Fruit fly (Drosophila melanogaster): ENCODE results near the gene Fit1.

The Fit1 gene

dm6 chr3L:4108844-4109494, 5.6 kb downstream of the Fit1 start (continued):
- TF ChIP-seq CG30403 (GFP tag; optimal IDR thresholded peaks at IDR 0.05): peak; percentile 79
- no peak for TF ChIP-seq Dll (GFP tag; IDR thresholded peaks at IDR 0.05; ENCODE audit: partially characterized antibody)
- TF ChIP-seq CG7839 (tag; optimal IDR thresholded peaks at IDR 0.05): peak; percentile 85
- peak; percentile 40 for TF ChIP-seq scrt (GFP tag; optimal IDR thresholded peaks at IDR 0.05)
- peak; percentile 87 for TF ChIP-seq CoRest (tag; optimal IDR thresholded peaks at IDR 0.05)
- peak; percentile 85 for TF ChIP-seq CG11504 (tag; optimal IDR thresholded peaks at IDR 0.05)
- TF ChIP-seq CG3281 (GFP tag; optimal IDR thresholded peaks at IDR 0.05): peak; percentile 77
- no peak for TF ChIP-seq Doc3 (GFP tag; IDR thresholded peaks at IDR 0.05; ENCODE audit: partially characterized antibody)
- TF ChIP-seq Bgb (GFP tag; IDR thresholded peaks at IDR 0.05; ENCODE audit: partially characterized antibody): no peak
- TF ChIP-seq Meics (GFP tag; optimal IDR thresholded peaks at IDR 0.05): peak; percentile 83
- peak; percentile 79 for TF ChIP-seq CG13296 (GFP tag; optimal IDR thresholded peaks at IDR 0.05)
- peak; percentile 38 for TF ChIP-seq CHES-1-like (GFP tag; optimal IDR thresholded peaks at IDR 0.05)
- TF ChIP-seq CG13123 (GFP tag; optimal IDR thresholded peaks at IDR 0.05): peak; percentile 50
- peak; percentile 84 for TF ChIP-seq CG2120 (GFP tag; optimal IDR thresholded peaks at IDR 0.05)
- peak; percentile 53 for TF ChIP-seq Hand (GFP tag; optimal IDR thresholded peaks at IDR 0.05)
- TF ChIP-seq sd (tag; optimal IDR thresholded peaks at IDR 0.05): peak; percentile 81
- peak; percentile 65 for TF ChIP-seq Atf-2 (GFP tag; optimal IDR thresholded peaks at IDR 0.05)
- peak; percentile 70 for TF ChIP-seq Ssrp (tag; optimal IDR thresholded peaks at IDR 0.05)
- TF ChIP-seq CG2678 (tag; optimal IDR thresholded peaks at IDR 0.05): peak; percentile 90
- peak; percentile 68 for TF ChIP-seq CG5180 (GFP tag; optimal IDR thresholded peaks at IDR 0.05)
- peak; percentile 58 for TF ChIP-seq sisA (GFP tag; IDR thresholded peaks at IDR 0.05)
- peak; percentile 46 for TF ChIP-seq salm (tag; optimal IDR thresholded peaks at IDR 0.05)
- peak; percentile 30 for TF ChIP-seq Fer2 (tag; optimal IDR thresholded peaks at IDR 0.05)
- no peak for TF ChIP-seq ash1 (GFP tag; optimal IDR thresholded peaks at IDR 0.05)
- TF ChIP-seq br (optimal IDR thresholded peaks at IDR 0.05): no peak
- TF ChIP-seq Nf-YB (GFP tag; optimal IDR thresholded peaks at IDR 0.05): peak; percentile 62
- TF ChIP-seq her (GFP tag; optimal IDR thresholded peaks at IDR 0.05): peak; percentile 18
- TF ChIP-seq ssp (GFP tag; IDR thresholded peaks at IDR 0.05): peak; percentile 25; the same call in 1 of the 2 replicates
- TF ChIP-seq CG15479 (GFP tag; optimal IDR thresholded peaks at IDR 0.05): no peak
- TF ChIP-seq fru (optimal IDR thresholded peaks at IDR 0.05): no peak
- peak; percentile 56 for TF ChIP-seq tin (GFP tag; optimal IDR thresholded peaks at IDR 0.05)
- peak; percentile 23 for TF ChIP-seq CG2116 (GFP tag; optimal IDR thresholded peaks at IDR 0.05)
- peak; percentile 59 for TF ChIP-seq CG32532 (GFP tag; IDR thresholded peaks at IDR 0.05)
- peak; percentile 44; the same call in 1 of the 2 replicates for TF ChIP-seq CG14014 (GFP tag; IDR thresholded peaks at IDR 0.05)
- peak; percentile 77 for TF ChIP-seq lab (GFP tag; optimal IDR thresholded peaks at IDR 0.05)
- TF ChIP-seq lov (optimal IDR thresholded peaks at IDR 0.05): no peak
- TF ChIP-seq lov (GFP tag; IDR thresholded peaks at IDR 0.05): 0 out of 3 replicates have a peak, but pooled peaks have one; percentile 30
- TF ChIP-seq Atf3 (GFP tag; optimal IDR thresholded peaks at IDR 0.05): peak; percentile 22
- TF ChIP-seq CG6272 (GFP tag; IDR thresholded peaks at IDR 0.05): peak; percentile 58
- TF ChIP-seq Elba2 (GFP tag; optimal IDR thresholded peaks at IDR 0.05): no peak
- TF ChIP-seq knrl (GFP tag; IDR thresholded peaks at IDR 0.05; ENCODE audit: partially characterized antibody): no peak
- no peak; the same call in 1 of the 2 replicates for TF ChIP-seq Lim3 (GFP tag; IDR thresholded peaks at IDR 0.05)
- no peak for TF ChIP-seq jing (GFP tag; optimal IDR thresholded peaks at IDR 0.05)
- TF ChIP-seq H15 (GFP tag; IDR thresholded peaks at IDR 0.05): 0 out of 3 replicates have a peak, but pooled peaks have one; percentile 28
- peak in 1 of 2 experiments; percentile 63 for TF ChIP-seq Hr78 (GFP tag; optimal IDR thresholded peaks at IDR 0.05)
- peak; percentile 25 for TF ChIP-seq CG12299 (tag; optimal IDR thresholded peaks at IDR 0.05)
- TF ChIP-seq kay (GFP tag; optimal IDR thresholded peaks at IDR 0.05): peak; percentile 68
- TF ChIP-seq CG16779 (GFP tag; IDR thresholded peaks at IDR 0.05): no peak
- TF ChIP-seq Hsf (GFP tag; optimal IDR thresholded peaks at IDR 0.05): peak; percentile 70
- peak; percentile 86 for TF ChIP-seq CG17361 (GFP tag; IDR thresholded peaks at IDR 0.05)
